Fruit fly (Drosophila melanogaster): ENCODE results near the gene CG46434.

dm6 chr3L:19579346-19579745, 35.3 kb upstream of the CG46434 start:
- no peak for TF ChIP-seq CG8478 (optimal IDR thresholded peaks at IDR 0.05)
- no peak for TF ChIP-seq pan (optimal IDR thresholded peaks at IDR 0.05)
